Fruit fly (Drosophila melanogaster): ENCODE data around the gene Ptth.

dm6 chr2L:619739-620138 lies 43.0 kb upstream of the Ptth start:
- TF ChIP-seq CG33017 (tag; optimal IDR thresholded peaks at IDR 0.05) = no peak
- no peak for TF ChIP-seq tj (GFP tag; optimal IDR thresholded peaks at IDR 0.05)
- TF ChIP-seq cnc (optimal IDR thresholded peaks at IDR 0.05) = no peak
- no peak for TF ChIP-seq cic (GFP tag; optimal IDR thresholded peaks at IDR 0.05)
- TF ChIP-seq ovo (GFP tag; optimal IDR thresholded peaks at IDR 0.05) = no peak
- no peak for TF ChIP-seq CG5204 (GFP tag; optimal IDR thresholded peaks at IDR 0.05)
- TF ChIP-seq Crg-1 (GFP tag; optimal IDR thresholded peaks at IDR 0.05) = no peak
- no peak for TF ChIP-seq CG7045 (GFP tag; optimal IDR thresholded peaks at IDR 0.05)
- no peak for TF ChIP-seq Clk (GFP tag; optimal IDR thresholded peaks at IDR 0.05)
- TF ChIP-seq Mnt (GFP tag; optimal IDR thresholded peaks at IDR 0.05) = no peak
- no peak for TF ChIP-seq pad (GFP tag; optimal IDR thresholded peaks at IDR 0.05)
- TF ChIP-seq kay (GFP tag; ENCODE audit: borderline replicate concordance) = no peak

Data from whole organism, adult.